Fruit fly (Drosophila melanogaster): Measurements from ENCODE around the gene GstO3.

The GstO3 gene

dm6 chr3L:8524816-8525625 is 6.3 kb downstream of the GstO3 start, which contains the start of the genes GstO1 and foi (continued):
- no peak for TF ChIP-seq CG11294 (GFP tag; IDR thresholded peaks at IDR 0.05)
- peak; percentile 14 for TF ChIP-seq CG10669 (GFP tag; optimal IDR thresholded peaks at IDR 0.05)
- TF ChIP-seq ss (GFP tag; optimal IDR thresholded peaks at IDR 0.05), result no peak
- no peak for TF ChIP-seq Sox15 (GFP tag; optimal IDR thresholded peaks at IDR 0.05)
- TF ChIP-seq CG9139 (GFP tag; optimal IDR thresholded peaks at IDR 0.05), result no peak
- peak; percentile 7 for TF ChIP-seq Hr39 (GFP tag; optimal IDR thresholded peaks at IDR 0.05)
- no peak for TF ChIP-seq CG4318 (GFP tag; optimal IDR thresholded peaks at IDR 0.05)
- peak; percentile 38 for TF ChIP-seq CG32006 (GFP tag; optimal IDR thresholded peaks at IDR 0.05)
- TF ChIP-seq CG8632 (GFP tag; optimal IDR thresholded peaks at IDR 0.05), result peak; percentile 10
- peak; percentile 23 for TF ChIP-seq lz (GFP tag; optimal IDR thresholded peaks at IDR 0.05)

dm6 chr3L:8525691-8526421 is 7.2 kb downstream of the GstO3 start:
- TF ChIP-seq CG11902 (GFP tag; optimal IDR thresholded peaks at IDR 0.05), result no peak
- TF ChIP-seq Hr39 (GFP tag; optimal IDR thresholded peaks at IDR 0.05), result peak; percentile 25
- TF ChIP-seq Ets21C (GFP tag; optimal IDR thresholded peaks at IDR 0.05), result no peak
- TF ChIP-seq Eip75B (GFP tag; optimal IDR thresholded peaks at IDR 0.05), result no peak
- no peak for TF ChIP-seq CG15336 (GFP tag; IDR thresholded peaks at IDR 0.05)
- no peak for TF ChIP-seq CG3032 (tag; optimal IDR thresholded peaks at IDR 0.05)
- no peak for TF ChIP-seq CG8319 (GFP tag; optimal IDR thresholded peaks at IDR 0.05)
- TF ChIP-seq eg (GFP tag; IDR thresholded peaks at IDR 0.05), result no peak
- no peak for TF ChIP-seq CG11762 (GFP tag; optimal IDR thresholded peaks at IDR 0.05; ENCODE audit: insufficient read depth)
- TF ChIP-seq CG8632 (GFP tag; optimal IDR thresholded peaks at IDR 0.05), result no peak
- no peak for TF ChIP-seq Ets96B (tag; optimal IDR thresholded peaks at IDR 0.05)
- TF ChIP-seq Sox15 (GFP tag; optimal IDR thresholded peaks at IDR 0.05), result no peak
- no peak for TF ChIP-seq Sox14 (GFP tag; optimal IDR thresholded peaks at IDR 0.05)
- no peak for TF ChIP-seq CG8119 (GFP tag; IDR thresholded peaks at IDR 0.05)
- no peak for TF ChIP-seq CG6792 (GFP tag; optimal IDR thresholded peaks at IDR 0.05)
- peak; percentile 55 for TF ChIP-seq vri (GFP tag; optimal IDR thresholded peaks at IDR 0.05)
- no peak for TF ChIP-seq CG16779 (tag; optimal IDR thresholded peaks at IDR 0.05)
- no peak for TF ChIP-seq spab (GFP tag; optimal IDR thresholded peaks at IDR 0.05)
- TF ChIP-seq achi (GFP tag; optimal IDR thresholded peaks at IDR 0.05), result peak; percentile 14
- TF ChIP-seq CG11294 (GFP tag; IDR thresholded peaks at IDR 0.05), result no peak
- TF ChIP-seq dac (GFP tag; optimal IDR thresholded peaks at IDR 0.05), result no peak
- no peak for TF ChIP-seq net (GFP tag; optimal IDR thresholded peaks at IDR 0.05)
- peak; percentile 30 for TF ChIP-seq OdsH (GFP tag; optimal IDR thresholded peaks at IDR 0.05)
- TF ChIP-seq topi (GFP tag; optimal IDR thresholded peaks at IDR 0.05), result peak; percentile 2
- TF ChIP-seq Eip93F (GFP tag; optimal IDR thresholded peaks at IDR 0.05), result no peak
- no peak for TF ChIP-seq salr (GFP tag; optimal IDR thresholded peaks at IDR 0.05)
- TF ChIP-seq fkh (GFP tag; optimal IDR thresholded peaks at IDR 0.05), result peak; percentile 80
- peak; percentile 14 for TF ChIP-seq Hr4 (GFP tag; optimal IDR thresholded peaks at IDR 0.05)
- no peak for TF ChIP-seq Gug (GFP tag; IDR thresholded peaks at IDR 0.05)
- no peak for TF ChIP-seq Hr38 (GFP tag; optimal IDR thresholded peaks at IDR 0.05)
- TF ChIP-seq fd59A (GFP tag; optimal IDR thresholded peaks at IDR 0.05), result no peak
- TF ChIP-seq CG6808 (GFP tag; optimal IDR thresholded peaks at IDR 0.05), result no peak
- no peak for TF ChIP-seq ss (GFP tag; optimal IDR thresholded peaks at IDR 0.05)
- TF ChIP-seq CG7368 (GFP tag; optimal IDR thresholded peaks at IDR 0.05), result no peak
- peak; percentile 81 for TF ChIP-seq svp (GFP tag)
- TF ChIP-seq CG32006 (GFP tag; optimal IDR thresholded peaks at IDR 0.05), result peak; percentile 40
- no peak for TF ChIP-seq CG6163 (GFP tag; IDR thresholded peaks at IDR 0.05)
- TF ChIP-seq CG1621 (tag; optimal IDR thresholded peaks at IDR 0.05), result no peak
- TF ChIP-seq CG34406 (GFP tag; optimal IDR thresholded peaks at IDR 0.05), result no peak
- no peak for TF ChIP-seq dsx (GFP tag; optimal IDR thresholded peaks at IDR 0.05; ENCODE audit: poor library complexity, severe bottlenecking)
- TF ChIP-seq Blimp-1 (GFP tag; optimal IDR thresholded peaks at IDR 0.05), result no peak
- TF ChIP-seq CG4318 (GFP tag; optimal IDR thresholded peaks at IDR 0.05), result no peak
- peak; percentile 22 for TF ChIP-seq acj6 (GFP tag; optimal IDR thresholded peaks at IDR 0.05)

Data from whole organism, prepupa.